Fruit fly (Drosophila melanogaster): ENCODE results near the gene pon.

The pon gene

DNA sequence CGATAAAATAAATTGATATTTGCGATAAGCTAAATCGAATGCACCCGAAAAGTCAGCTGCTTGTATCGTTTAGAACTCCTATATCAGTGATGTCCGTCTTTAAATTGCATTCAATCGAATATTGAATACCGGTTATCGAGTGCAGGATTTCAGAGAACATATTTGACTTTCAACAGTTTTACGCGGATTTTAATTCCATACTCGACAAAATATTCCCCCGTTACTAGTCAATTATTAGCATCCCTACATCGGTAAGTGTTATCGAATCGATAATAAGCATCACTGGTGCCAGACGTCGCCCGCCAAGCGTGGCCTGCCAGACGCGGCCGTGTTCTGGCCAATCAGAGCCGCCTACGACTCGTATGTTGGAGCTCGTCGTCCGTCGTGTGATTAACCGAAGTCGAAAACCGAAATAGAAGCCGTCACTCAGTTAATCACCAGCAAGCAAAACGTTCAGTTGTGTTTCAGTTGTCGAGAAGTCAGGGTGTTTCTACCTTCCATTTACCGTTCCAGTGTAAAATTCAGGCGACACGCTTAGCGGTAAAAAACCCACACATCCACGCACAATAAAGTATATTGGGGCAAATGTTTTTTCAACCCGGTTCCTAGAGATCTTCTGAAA is 51.8 kb downstream of the pon start, which contains the start of gene ctp (continued):
- TF ChIP-seq CG11085 (GFP tag; IDR thresholded peaks at IDR 0.05) (no peak), CG11504 (tag; optimal IDR thresholded peaks at IDR 0.05) (peak; percentile 37), Ptx1 (GFP tag; IDR thresholded peaks at IDR 0.05) (peak; percentile 32), trem (tag; optimal IDR thresholded peaks at IDR 0.05) (peak; percentile 31), CG4360 (GFP tag; IDR thresholded peaks at IDR 0.05) (no peak), Hr39 (optimal IDR thresholded peaks at IDR 0.05) (no peak), bigmax (GFP tag; optimal IDR thresholded peaks at IDR 0.05) (no peak), dimm (GFP tag; IDR thresholded peaks at IDR 0.05) (no peak), ewg (GFP tag; optimal IDR thresholded peaks at IDR 0.05) (no peak), otp (GFP tag; IDR thresholded peaks at IDR 0.05) (no peak), NfI (GFP tag; optimal IDR thresholded peaks at IDR 0.05) (peak; percentile 14), cas (GFP tag; IDR thresholded peaks at IDR 0.05) (no peak), sc (optimal IDR thresholded peaks at IDR 0.05) (no peak), sc (GFP tag; optimal IDR thresholded peaks at IDR 0.05) (no peak), aop (GFP tag; IDR thresholded peaks at IDR 0.05) (no peak), mirr (GFP tag; optimal IDR thresholded peaks at IDR 0.05) (peak; percentile 64), zen2 (GFP tag; IDR thresholded peaks at IDR 0.05; ENCODE audit: partially characterized antibody) (peak; percentile 36; the same call in 1 of the 3 replicates), CG1024 (GFP tag; IDR thresholded peaks at IDR 0.05) (no peak), CG12391 (tag; optimal IDR thresholded peaks at IDR 0.05) (peak; percentile 54), CG31388 (GFP tag; optimal IDR thresholded peaks at IDR 0.05) (no peak), rib (GFP tag; IDR thresholded peaks at IDR 0.05) (0 out of 2 replicates have a peak, but pooled peaks have one; percentile 74), wek (GFP tag; optimal IDR thresholded peaks at IDR 0.05) (no peak), eyg (GFP tag; optimal IDR thresholded peaks at IDR 0.05) (peak; percentile 35), kni (GFP tag; optimal IDR thresholded peaks at IDR 0.05) (peak; percentile 53), fd96Cb (tag; optimal IDR thresholded peaks at IDR 0.05) (peak; percentile 1), seq (GFP tag; IDR thresholded peaks at IDR 0.05) (peak; percentile 56; the same call in 1 of the 2 replicates), HLH4C (GFP tag; IDR thresholded peaks at IDR 0.05; ENCODE audit: partially characterized antibody) (peak; percentile 83), slbo (GFP tag; IDR thresholded peaks at IDR 0.05) (peak; percentile 70), Hmx (GFP tag; optimal IDR thresholded peaks at IDR 0.05) (no peak), CG10431 (GFP tag; optimal IDR thresholded peaks at IDR 0.05) (peak; percentile 9), CG8765 (GFP tag; IDR thresholded peaks at IDR 0.05) (no peak), crc (GFP tag; optimal IDR thresholded peaks at IDR 0.05) (no peak), CG6683 (GFP tag; optimal IDR thresholded peaks at IDR 0.05) (no peak), chn (GFP tag; optimal IDR thresholded peaks at IDR 0.05) (peak; percentile 12), dm (GFP tag; optimal IDR thresholded peaks at IDR 0.05) (peak; percentile 8), CG10543 (GFP tag; optimal IDR thresholded peaks at IDR 0.05) (peak; percentile 64), CG8388 (GFP tag; optimal IDR thresholded peaks at IDR 0.05) (peak; percentile 34), pros (GFP tag; optimal IDR thresholded peaks at IDR 0.05) (no peak), CG4282 (GFP tag; optimal IDR thresholded peaks at IDR 0.05) (peak; percentile 48), CG6272 (GFP tag; IDR thresholded peaks at IDR 0.05) (0 out of 2 replicates have a peak, but pooled peaks have one; percentile 25), ssp (GFP tag; IDR thresholded peaks at IDR 0.05) (no peak), CG2120 (GFP tag; optimal IDR thresholded peaks at IDR 0.05) (peak; percentile 80), TFAM (GFP tag; optimal IDR thresholded peaks at IDR 0.05) (no peak), Atf6 (GFP tag; IDR thresholded peaks at IDR 0.05) (peak; percentile 40; the same call in 1 of the 2 replicates), CG9215 (GFP tag; IDR thresholded peaks at IDR 0.05) (peak; percentile 28; the same call in 1 of the 2 replicates), Gug (GFP tag; IDR thresholded peaks at IDR 0.05) (no peak), ap (GFP tag; IDR thresholded peaks at IDR 0.05) (no peak), Vsx1 (GFP tag; optimal IDR thresholded peaks at IDR 0.05) (peak; percentile 0), Med (GFP tag) (peak; percentile 88), dpn (GFP tag; optimal IDR thresholded peaks at IDR 0.05) (peak; percentile 27 to 41), CG17912 (GFP tag; optimal IDR thresholded peaks at IDR 0.05) (no peak)

All from whole organism, embryonic.